Worm (Caenorhabditis elegans) whole organism, mixed stage, embryonic: ENCODE results near the gene C01G10.10.

Experiments used
- elt-3 ChIP-seq: fragments of 150-350 bp; optimal IDR thresholded peaks from 2 replicates; lab custom pipeline; 2014; ENCODE audit warnings: missing biosample characterization, missing genetic modification characterization
- hlh-1 ChIP-seq: fragments of 150-350 bp; optimal IDR thresholded peaks from 2 replicates; lab custom pipeline; 2014; ENCODE audit warnings: missing biosample characterization, missing genetic modification reagents, missing genetic modification characterization
- nhr-12 ChIP-seq: fragments of 150-350 bp; optimal IDR thresholded peaks from 2 replicates; lab custom pipeline; 2014; ENCODE audit warnings: missing biosample characterization, missing genetic modification characterization
- nhr-237 ChIP-seq: fragments of 150-350 bp; optimal IDR thresholded peaks from 2 replicates; lab custom pipeline; 2014; ENCODE audit warnings: missing biosample characterization, missing genetic modification characterization
- nhr-28 ChIP-seq: fragments of 150-350 bp; optimal IDR thresholded peaks from 2 replicates; lab custom pipeline; 2014; ENCODE audit warnings: missing biosample characterization, missing genetic modification characterization
- pha-4 ChIP-seq: fragments of 150-350 bp; optimal IDR thresholded peaks from 2 replicates; lab custom pipeline; 2018; ENCODE audit warnings: missing biosample characterization, missing genetic modification reagents, missing genetic modification characterization
- unc-39 ChIP-seq: fragments of 150-350 bp; optimal IDR thresholded peaks from 2 replicates; lab custom pipeline; 2014; ENCODE audit warnings: missing biosample characterization, missing genetic modification characterization

DNA sequence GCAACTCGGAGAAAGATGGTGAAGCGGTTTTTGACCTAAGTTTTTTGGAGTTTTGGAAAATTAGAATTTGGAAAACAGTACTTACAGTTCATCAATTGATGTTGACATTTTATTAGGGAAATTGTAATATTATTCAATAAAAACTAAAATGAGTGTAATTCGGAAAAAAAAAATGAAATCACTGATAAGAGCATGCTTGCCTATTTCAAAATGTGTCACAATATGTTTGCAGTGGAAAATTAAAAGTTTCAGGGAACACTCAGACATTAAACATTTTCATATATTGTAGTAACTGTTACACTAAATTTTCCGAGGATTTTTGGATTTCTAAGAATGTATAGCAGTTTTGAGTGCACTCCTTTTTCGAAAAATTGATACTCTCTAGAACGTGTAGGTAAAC is 29.9 kb downstream of the C01G10.10 start, which contains the start of the genes fbxa-82 and C25D7.5:
- TF ChIP-seq hlh-1 (tag; lab: Kevin White, UChicago), result no peak
- no peak for TF ChIP-seq unc-39 (tag; lab: Kevin White, UChicago)
- TF ChIP-seq nhr-28, result no peak
- TF ChIP-seq elt-3 (tag; lab: Kevin White, UChicago), result no peak
- no peak for TF ChIP-seq nhr-12
- no peak for TF ChIP-seq nhr-237
- TF ChIP-seq pha-4 (tag; lab: Kevin White, UChicago), result no peak
